Fruit fly (Drosophila melanogaster) whole organism, embryonic: ENCODE data around the gene CG13924.

Experiments used
- Bgb ChIP-seq: fragments of 200-800 bp; sonication (Bioruptor generic); IDR thresholded peaks from 2 replicates; pipeline ENCODE4 v1.3.6; 2022; ENCODE audit warnings: missing biosample characterization, missing genetic modification characterization; ENCODE audit not compliant: partially characterized antibody
- Blimp-1 ChIP-seq: fragments of 200-800 bp; sonication (Bioruptor generic); optimal IDR thresholded peaks from 3 replicates; lab custom pipeline; 2018; ENCODE audit warnings: missing biosample characterization, missing genetic modification characterization, mild to moderate bottlenecking, moderate library complexity, missing genetic modification reagents
- C15 ChIP-seq: fragments of 200-800 bp; sonication (Bioruptor generic); IDR thresholded peaks from 3 replicates; pipeline ENCODE4 v1.3.6; 2022; ENCODE audit warnings: missing biosample characterization, missing genetic modification characterization
- CG10321 ChIP-seq: fragments of 200-800 bp; sonication (Bioruptor generic); IDR thresholded peaks from 2 replicates; pipeline ENCODE4 v1.3.6; 2022; ENCODE audit warnings: missing biosample characterization, missing genetic modification characterization
- CG12219 ChIP-seq: fragments of 200-800 bp; sonication (Bioruptor generic); optimal IDR thresholded peaks from 3 replicates; lab custom pipeline; 2018; ENCODE audit warnings: missing biosample characterization, mild to moderate bottlenecking, missing genetic modification characterization
- CG12299 ChIP-seq: fragments of 200-800 bp; sonication (Bioruptor generic); optimal IDR thresholded peaks from 2 replicates; lab custom pipeline; 2018; ENCODE audit warnings: missing biosample characterization, mild to moderate bottlenecking, missing genetic modification characterization
- CG12769 ChIP-seq: fragments of 200-800 bp; sonication (Bioruptor generic); optimal IDR thresholded peaks from 2 replicates; lab custom pipeline; 2019; ENCODE audit warnings: missing biosample characterization, mild to moderate bottlenecking, missing genetic modification characterization, moderate library complexity
- CG13287 ChIP-seq: fragments of 200-800 bp; sonication (Bioruptor generic); IDR thresholded peaks from 2 replicates; pipeline ENCODE4 v1.3.6; 2022; ENCODE audit warnings: missing biosample characterization, missing genetic modification characterization; ENCODE audit not compliant: partially characterized antibody
- CG13296 ChIP-seq: fragments of 200-800 bp; sonication (Bioruptor generic); optimal IDR thresholded peaks from 3 replicates; lab custom pipeline; 2018; ENCODE audit warnings: missing biosample characterization, mild to moderate bottlenecking, missing genetic modification characterization
- CG14441 ChIP-seq: fragments of 200-800 bp; sonication (Bioruptor generic); IDR thresholded peaks from 2 replicates; pipeline ENCODE4 v1.3.6; 2022; ENCODE audit warnings: missing biosample characterization, missing genetic modification characterization
- CG14667 ChIP-seq: fragments of 200-800 bp; sonication (Bioruptor generic); IDR thresholded peaks from 2 replicates; pipeline ENCODE4 v1.3.6; 2022; ENCODE audit warnings: missing biosample characterization, missing genetic modification characterization
- CG15479 ChIP-seq: fragments of 200-800 bp; sonication (Bioruptor generic); optimal IDR thresholded peaks from 3 replicates; lab custom pipeline; 2019; ENCODE audit warnings: missing biosample characterization, mild to moderate bottlenecking, missing genetic modification characterization, moderate library complexity
- CG16813 ChIP-seq: fragments of 200-800 bp; sonication (Bioruptor generic); IDR thresholded peaks from 3 replicates; pipeline ENCODE4 v1.3.6; 2022; ENCODE audit warnings: missing biosample characterization, missing genetic modification characterization; ENCODE audit not compliant: partially characterized antibody
- CG17829 ChIP-seq: fragments of 200-800 bp; optimal IDR thresholded peaks from 2 replicates; lab custom pipeline; 2019; ENCODE audit warnings: missing biosample characterization, mild to moderate bottlenecking, missing genetic modification characterization, moderate library complexity
- CG18764 ChIP-seq: fragments of 200-800 bp; sonication (Bioruptor generic); optimal IDR thresholded peaks from 3 replicates; lab custom pipeline; 2016; ENCODE audit warnings: missing biosample characterization, missing genetic modification characterization
- CG2199 ChIP-seq: fragments of 200-800 bp; sonication (Bioruptor generic); IDR thresholded peaks from 3 replicates; pipeline ENCODE4 v1.3.6; 2022; ENCODE audit warnings: missing biosample characterization, missing genetic modification characterization
- CG2202 ChIP-seq: fragments of 200-800 bp; sonication (Bioruptor generic); optimal IDR thresholded peaks from 2 replicates; lab custom pipeline; 2018; ENCODE audit warnings: missing biosample characterization, mild to moderate bottlenecking, missing genetic modification characterization
- CG3838 ChIP-seq: fragments of 200-800 bp; sonication (Bioruptor generic); optimal IDR thresholded peaks from 3 replicates; lab custom pipeline; 2016; ENCODE audit warnings: missing biosample characterization, missing genetic modification characterization
- CG8089 ChIP-seq: fragments of 200-800 bp; sonication (Bioruptor generic); optimal IDR thresholded peaks from 3 replicates; lab custom pipeline; 2016; ENCODE audit warnings: missing biosample characterization, missing genetic modification characterization
- CG9727 ChIP-seq: fragments of 200-800 bp; sonication (Bioruptor generic); optimal IDR thresholded peaks from 3 replicates; lab custom pipeline; 2017; ENCODE audit warnings: missing biosample characterization, mild to moderate bottlenecking, missing genetic modification characterization
- Deaf1 ChIP-seq: fragments of 200-800 bp; optimal IDR thresholded peaks from 3 replicates; lab custom pipeline; 2019; ENCODE audit warnings: missing biosample characterization, mild to moderate bottlenecking, missing genetic modification characterization, moderate library complexity
- Dfd ChIP-seq, 2 experiments: fragments of >200 bp; optimal IDR thresholded peaks; 2 replicates each; lab custom pipeline; 2017; ENCODE audit warnings: missing biosample characterization in 2 of 2, missing genetic modification characterization in 2 of 2
- Fer1 ChIP-seq: fragments of 200-800 bp; sonication (Bioruptor generic); optimal IDR thresholded peaks from 2 replicates; lab custom pipeline; 2017; ENCODE audit warnings: missing biosample characterization, mild to moderate bottlenecking, missing genetic modification characterization
- HmgD ChIP-seq: fragments of 200-800 bp; sonication (Bioruptor generic); optimal IDR thresholded peaks from 3 replicates; lab custom pipeline; 2016; ENCODE audit warnings: missing biosample characterization, missing genetic modification characterization
- Med ChIP-seq: fragments of 200-800 bp; sonication (Bioruptor generic); peaks from one replicate; lab custom pipeline; 2016; ENCODE audit warnings: missing biosample characterization, missing genetic modification characterization, mild to moderate bottlenecking, inconsistent platforms, moderate library complexity
- Optix ChIP-seq: fragments of 200-800 bp; sonication (Bioruptor generic); IDR thresholded peaks from 3 replicates; pipeline ENCODE4 v1.3.6; 2022; ENCODE audit warnings: missing biosample characterization, missing genetic modification characterization
- Sox102F ChIP-seq: fragments of 200-800 bp; sonication (Bioruptor generic); optimal IDR thresholded peaks from 2 replicates; lab custom pipeline; 2018; ENCODE audit warnings: missing biosample characterization, mild to moderate bottlenecking, missing genetic modification characterization, moderate library complexity
- Sry-δ ChIP-seq: fragments of 200-800 bp; sonication (Bioruptor generic); optimal IDR thresholded peaks from 2 replicates; lab custom pipeline; 2016; ENCODE audit warnings: missing biosample characterization, missing genetic modification characterization
- amos ChIP-seq: fragments of 200-800 bp; sonication (Bioruptor generic); IDR thresholded peaks from 2 replicates; pipeline ENCODE4 v1.3.6; 2022; ENCODE audit warnings: missing biosample characterization, missing genetic modification characterization; ENCODE audit not compliant: partially characterized antibody
- bab2 ChIP-seq: fragments of 200-800 bp; sonication (Bioruptor generic); optimal IDR thresholded peaks from 2 replicates; lab custom pipeline; 2016; ENCODE audit warnings: missing biosample characterization, missing genetic modification characterization
- cad ChIP-seq: fragments of >200 bp; optimal IDR thresholded peaks from 2 replicates; lab custom pipeline; 2017; ENCODE audit warnings: missing biosample characterization, missing genetic modification characterization
- chif ChIP-seq, 2 experiments: fragments of 200-800 bp; sonication (Bioruptor generic); optimal IDR thresholded peaks; 3 replicates each; lab custom pipeline; 2016; ENCODE audit warnings: missing biosample characterization in 2 of 2, missing genetic modification characterization in 2 of 2
- ci ChIP-seq: fragments of 200-800 bp; sonication (Bioruptor generic); IDR thresholded peaks from 3 replicates; pipeline ENCODE4 v1.3.6; 2022; ENCODE audit warnings: missing biosample characterization, missing genetic modification characterization
- croc ChIP-seq: fragments of 200-800 bp; sonication (Bioruptor generic); conservative IDR thresholded peaks from 3 replicates; pipeline ENCODE4 v1.3.6; 2022; ENCODE audit warnings: missing biosample characterization, missing genetic modification characterization
- crol ChIP-seq: fragments of 200-800 bp; sonication (Bioruptor generic); IDR thresholded peaks from 2 replicates; pipeline ENCODE4 v1.3.6; 2022; ENCODE audit warnings: missing biosample characterization, missing genetic modification characterization
- dmrt99B ChIP-seq: fragments of 200-800 bp; sonication (Bioruptor generic); optimal IDR thresholded peaks from 2 replicates; lab custom pipeline; 2018; ENCODE audit warnings: missing biosample characterization, mild to moderate bottlenecking, missing genetic modification characterization, moderate library complexity
- fd64A ChIP-seq: fragments of 200-800 bp; sonication (Bioruptor generic); optimal IDR thresholded peaks from 3 replicates; lab custom pipeline; 2018; ENCODE audit warnings: missing biosample characterization, mild to moderate bottlenecking, missing genetic modification characterization
- grau ChIP-seq: fragments of 200-800 bp; optimal IDR thresholded peaks from 3 replicates; lab custom pipeline; 2019; ENCODE audit warnings: missing biosample characterization, mild to moderate bottlenecking, missing genetic modification characterization, moderate library complexity
- h ChIP-seq: fragments of >200 bp; optimal IDR thresholded peaks from 2 replicates; lab custom pipeline; 2017
- inv ChIP-seq: fragments of 200-800 bp; sonication (Bioruptor generic); IDR thresholded peaks from 2 replicates; pipeline ENCODE4 v1.3.6; 2022; ENCODE audit warnings: missing biosample characterization, missing genetic modification characterization; ENCODE audit not compliant: partially characterized antibody
- kah ChIP-seq: fragments of 200-800 bp; sonication (Bioruptor generic); optimal IDR thresholded peaks from 2 replicates; lab custom pipeline; 2018; ENCODE audit warnings: missing biosample characterization, mild to moderate bottlenecking, missing genetic modification characterization
- nmo ChIP-seq: fragments of 200-800 bp; sonication (Bioruptor generic); optimal IDR thresholded peaks from 2 replicates; lab custom pipeline; 2018; ENCODE audit warnings: missing biosample characterization, mild to moderate bottlenecking, missing genetic modification characterization, moderate library complexity
- otp ChIP-seq: fragments of 200-800 bp; sonication (Bioruptor generic); IDR thresholded peaks from 3 replicates; pipeline ENCODE4, ENCODE4 v1.3.6; 2022; ENCODE audit warnings: missing biosample characterization, missing genetic modification characterization
- ranshi ChIP-seq: fragments of 200-800 bp; sonication (Bioruptor generic); IDR thresholded peaks from 2 replicates; pipeline ENCODE4 v1.3.6; 2022; ENCODE audit warnings: missing biosample characterization, missing genetic modification characterization
- run ChIP-seq: fragments of 200-800 bp; sonication (Bioruptor generic); optimal IDR thresholded peaks from 3 replicates; lab custom pipeline; 2018; ENCODE audit warnings: missing biosample characterization, mild to moderate bottlenecking, missing genetic modification characterization
- tap ChIP-seq: fragments of 200-800 bp; optimal IDR thresholded peaks from 3 replicates; lab custom pipeline; 2019; ENCODE audit warnings: missing biosample characterization, mild to moderate bottlenecking, missing genetic modification characterization, moderate library complexity
- tgo ChIP-seq: fragments of 200-800 bp; sonication (Bioruptor generic); IDR thresholded peaks from 3 replicates; pipeline ENCODE4 v1.3.6; 2022; ENCODE audit warnings: missing biosample characterization, missing genetic modification characterization
- trem ChIP-seq: fragments of 200-800 bp; optimal IDR thresholded peaks from 3 replicates; lab custom pipeline; 2019; ENCODE audit warnings: missing biosample characterization, mild to moderate bottlenecking, missing genetic modification characterization, moderate library complexity
- zen ChIP-seq: fragments of 200-800 bp; sonication (Bioruptor generic); optimal IDR thresholded peaks from 3 replicates; lab custom pipeline; 2018; ENCODE audit warnings: missing biosample characterization, mild to moderate bottlenecking, missing genetic modification characterization, moderate library complexity

The CG13924 gene

dm6 chr3L:1887929-1888529 is 18.2 kb downstream of the CG13924 start:
- TF ChIP-seq Blimp-1 (GFP tag; lab: Kevin White, UChicago) (peak; percentile 22), CG16813 (no peak)

dm6 chr3L:1890941-1891340 is 21.1 kb downstream of the CG13924 start:
- no peak for TF ChIP-seq CG17829 (tag; lab: Kevin White, UChicago)
- TF ChIP-seq Sox102F (GFP tag; lab: Kevin White, UChicago) = no peak
- TF ChIP-seq C15 = no peak
- TF ChIP-seq Optix (GFP tag; lab: Robert Waterston, UW) = no peak
- peak; percentile 66 for TF ChIP-seq Med (GFP tag; lab: Kevin White, UChicago)
- no peak for TF ChIP-seq ranshi
- TF ChIP-seq HmgD = peak; percentile 11
- TF ChIP-seq run = no peak
- TF ChIP-seq grau (tag; lab: Kevin White, UChicago) = no peak
- no peak for TF ChIP-seq CG9727
- TF ChIP-seq tgo (GFP tag; lab: Robert Waterston, UW) = no peak
- peak; percentile 58; the same call in 2 of the 3 replicates for TF ChIP-seq CG2199 (GFP tag; lab: Robert Waterston, UW)
- TF ChIP-seq inv (GFP tag; lab: Robert Waterston, UW) = no peak
- TF ChIP-seq zen (tag; lab: Kevin White, UChicago) = peak; percentile 15
- TF ChIP-seq CG13287 (GFP tag; lab: Robert Waterston, UW) = peak; percentile 51; the same call in 1 of the 2 replicates
- no peak for TF ChIP-seq chif (GFP tag; optimal IDR thresholded peaks at IDR 0.05; lab: Kevin White, UChicago)
- TF ChIP-seq dmrt99B (tag; lab: Kevin White, UChicago) = no peak
- no peak for TF ChIP-seq Dfd (GFP tag; optimal IDR thresholded peaks at IDR 0.05; lab: Kevin White, UChicago)
- TF ChIP-seq fd64A (GFP tag; lab: Kevin White, UChicago) = no peak
- TF ChIP-seq CG3838 = no peak
- TF ChIP-seq trem = no peak
- no peak for TF ChIP-seq Fer1 (GFP tag; lab: Kevin White, UChicago)
- TF ChIP-seq CG18764 (GFP tag; lab: Kevin White, UChicago) = no peak
- no peak for TF ChIP-seq Bgb (GFP tag; lab: Robert Waterston, UW)
- no peak for TF ChIP-seq bab2
- no peak for TF ChIP-seq Deaf1 (tag; lab: Kevin White, UChicago)
- TF ChIP-seq otp = peak; percentile 38; the same call in 1 of the 3 replicates
- TF ChIP-seq croc (GFP tag; lab: Robert Waterston, UW) = no peak
- no peak for TF ChIP-seq CG12299 (tag; lab: Kevin White, UChicago)
- TF ChIP-seq CG10321 (GFP tag; lab: Robert Waterston, UW) = no peak
- TF ChIP-seq nmo = peak; percentile 1
- no peak for TF ChIP-seq CG14667 (GFP tag; lab: Robert Waterston, UW)
- TF ChIP-seq CG14441 (GFP tag; lab: Robert Waterston, UW) = no peak
- TF ChIP-seq amos (GFP tag; lab: Robert Waterston, UW) = peak; percentile 22; the same call in 1 of the 2 replicates
- no peak for TF ChIP-seq h (lab: Kevin White, UChicago)
- no peak for TF ChIP-seq CG8089 (GFP tag; lab: Kevin White, UChicago)
- no peak for TF ChIP-seq kah (GFP tag; lab: Kevin White, UChicago)
- TF ChIP-seq Sry-δ (GFP tag; lab: Kevin White, UChicago) = no peak
- TF ChIP-seq crol (GFP tag; lab: Robert Waterston, UW) = no peak
- TF ChIP-seq CG12769 = peak; percentile 17
- no peak for TF ChIP-seq CG2202 (tag; lab: Kevin White, UChicago)
- TF ChIP-seq ci (GFP tag; lab: Robert Waterston, UW) = 0 out of 3 replicates have a peak, but pooled peaks have one; percentile 5
- no peak for TF ChIP-seq cad (GFP tag; lab: Kevin White, UChicago)
- TF ChIP-seq CG15479 (GFP tag; lab: Kevin White, UChicago) = no peak
- TF ChIP-seq CG13296 (GFP tag; lab: Kevin White, UChicago) = no peak
- no peak for TF ChIP-seq CG12219 (GFP tag; lab: Kevin White, UChicago)
- TF ChIP-seq tap (tag; lab: Kevin White, UChicago) = no peak
